Worm (Caenorhabditis elegans) whole organism, L4 larva: ENCODE results near the gene amt-4.

Experiments used
- mep-1 ChIP-seq: fragments of 150-350 bp; sonication (generic microtip); optimal IDR thresholded peaks from 3 replicates; lab custom pipeline; 2014; ENCODE audit warnings: missing biosample characterization, missing genetic modification characterization
- nhr-102 ChIP-seq: sonication (generic microtip); optimal IDR thresholded peaks from 2 replicates; lab custom pipeline; 2016; ENCODE audit warnings: mild to moderate bottlenecking, missing genetic modification characterization, moderate library complexity, missing compliant biosample characterization
- pha-4 ChIP-seq, 2 experiments: fragments of 150-350 bp in 1 of 2; fragments of 200-800 bp in 1 of 2; sonication (Bioruptor generic) in 1 of 2; IDR thresholded peaks in 1 of 2; optimal IDR thresholded peaks in 1 of 2; 2 replicates each; pipeline versions ENCODE4 v1.3.6 to Lab custom; 2014 to 2022; ENCODE audit warnings: missing genetic modification characterization in 2 of 2, missing genetic modification reagents in 2 of 2, missing biosample characterization in 1 of 2, missing compliant biosample characterization in 1 of 2

DNA sequence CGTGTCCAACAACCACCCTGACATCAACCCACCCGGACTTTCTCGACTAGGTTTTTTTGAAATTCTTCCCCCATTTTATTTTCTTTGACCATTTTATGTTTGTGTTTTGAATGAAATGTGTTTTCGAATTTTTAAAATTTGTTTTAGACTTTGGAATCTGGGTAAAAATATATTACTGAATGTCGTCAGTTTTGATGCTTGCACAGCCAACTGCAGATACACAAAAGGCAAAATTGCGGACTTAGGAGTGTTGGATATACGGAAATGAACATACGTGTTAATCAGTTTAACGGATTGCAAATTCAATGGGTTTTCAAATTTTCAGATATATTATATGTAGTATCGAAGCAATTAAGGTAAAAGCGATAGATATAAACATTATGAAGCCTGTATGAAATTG is 48.3 kb upstream of the amt-4 start:
- TF ChIP-seq nhr-102 (tag; lab: Kevin White, UChicago) = no peak
- TF ChIP-seq mep-1 (tag; lab: Kevin White, UChicago) = peak; percentile 43
- no peak for TF ChIP-seq pha-4 (GFP tag; IDR thresholded peaks at IDR 0.05; lab: Robert Waterston, UW)
- TF ChIP-seq pha-4 (tag; optimal IDR thresholded peaks at IDR 0.05; lab: Kevin White, UChicago) = no peak
